Worm (Caenorhabditis elegans): Measurements from ENCODE around the gene tni-1.

tni-1 gene

DNA sequence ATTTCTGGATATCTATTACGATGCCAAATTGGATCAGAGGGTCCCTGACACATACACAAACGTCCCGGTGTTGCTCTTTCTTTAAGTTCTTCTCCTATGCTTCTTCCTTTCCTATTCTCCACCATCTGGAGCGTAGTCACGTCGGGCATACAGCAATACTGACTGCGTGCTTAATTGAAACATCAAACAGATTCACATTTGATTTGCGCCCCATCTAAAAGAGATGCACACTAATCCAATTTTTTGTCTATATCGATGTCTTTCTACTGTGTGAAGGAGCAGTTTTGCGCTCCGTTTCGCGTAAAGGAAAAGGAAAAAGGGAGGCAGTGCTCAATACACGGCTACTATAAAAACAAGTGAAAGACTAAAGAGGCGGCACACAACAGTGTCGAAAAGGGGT is 48.6 kb downstream of the tni-1 start:
- no peak for TF ChIP-seq ztf-11 (tag; optimal IDR thresholded peaks at IDR 0.05)
- TF ChIP-seq unc-130 (GFP tag; optimal IDR thresholded peaks at IDR 0.05), result no peak
- no peak for TF ChIP-seq arid-1 (GFP tag; conservative IDR thresholded peaks at IDR 0.05)
- no peak for TF ChIP-seq nhr-41 (GFP tag; IDR thresholded peaks at IDR 0.05)
- TF ChIP-seq ZK546.5 (tag; optimal IDR thresholded peaks at IDR 0.05), result no peak
- TF ChIP-seq jun-1 (tag; optimal IDR thresholded peaks at IDR 0.05), result no peak
- TF ChIP-seq lsy-2 (tag; optimal IDR thresholded peaks at IDR 0.05), result no peak
- TF ChIP-seq ceh-44 (GFP tag; IDR thresholded peaks at IDR 0.05), result no peak
- TF ChIP-seq ceh-82 (tag; optimal IDR thresholded peaks at IDR 0.05), result no peak
- TF ChIP-seq lin-29 (GFP tag; IDR thresholded peaks at IDR 0.05), result no peak
- no peak for TF ChIP-seq aha-1 (tag)
- no peak for TF ChIP-seq nhr-77 (tag; optimal IDR thresholded peaks at IDR 0.05)
- no peak for TF ChIP-seq nhr-237 (tag; optimal IDR thresholded peaks at IDR 0.05)
- TF ChIP-seq nhr-11 (tag; optimal IDR thresholded peaks at IDR 0.05), result no peak
- no peak for TF ChIP-seq unc-62 (GFP tag; optimal IDR thresholded peaks at IDR 0.05 in 1 of 2)
- TF ChIP-seq unc-62 (tag; optimal IDR thresholded peaks at IDR 0.05), result no peak
- no peak for TF ChIP-seq lin-1 (GFP tag; IDR thresholded peaks at IDR 0.05)
- TF ChIP-seq nhr-6 (tag; optimal IDR thresholded peaks at IDR 0.05), result no peak
- no peak for TF ChIP-seq gei-8 (GFP tag; optimal IDR thresholded peaks at IDR 0.05)

DNA sequence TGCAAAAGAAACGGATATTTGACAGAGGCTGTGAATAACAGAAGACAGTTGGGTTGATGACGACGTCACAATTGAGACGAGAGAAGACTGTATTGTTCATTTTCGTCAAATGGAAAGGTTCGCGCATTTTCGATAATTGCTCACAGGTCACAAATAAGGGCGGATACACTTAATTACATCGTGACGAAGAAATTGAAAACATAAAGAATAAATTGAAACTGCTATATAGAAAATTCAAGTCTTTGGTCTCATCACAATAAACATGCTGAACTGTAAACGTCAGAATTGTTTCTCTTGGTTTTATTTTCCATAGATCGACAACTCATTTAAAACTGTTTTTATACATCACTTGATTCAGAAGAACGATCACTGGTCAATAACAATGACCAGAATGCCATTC is 50.4 kb downstream of the tni-1 start, which contains the start of gene ZK455.5:
TSS of gene ZK455.5 (minus strand) at position 101 of the 400 bp plus-strand sequence.
- TF ChIP-seq vab-7 (GFP tag; IDR thresholded peaks at IDR 0.05) (no peak), cey-2 (tag; optimal IDR thresholded peaks at IDR 0.05; ENCODE audit: borderline replicate concordance, insufficient read depth) (no peak), jun-1 (tag; optimal IDR thresholded peaks at IDR 0.05) (no peak), arid-1 (GFP tag; conservative IDR thresholded peaks at IDR 0.05) (no peak), ztf-7 (tag; optimal IDR thresholded peaks at IDR 0.05) (no peak), R02D3.7 (tag; optimal IDR thresholded peaks at IDR 0.05) (no peak), T26A8.4 (GFP tag; IDR thresholded peaks at IDR 0.05) (no peak), ceh-44 (GFP tag; IDR thresholded peaks at IDR 0.05) (no peak), mdl-1 (tag; optimal IDR thresholded peaks at IDR 0.05) (no peak), egl-27 (tag; optimal IDR thresholded peaks at IDR 0.05) (no peak), hlh-30 (tag; optimal IDR thresholded peaks at IDR 0.05; ENCODE audit: insufficient read depth) (no peak), ZK546.5 (tag; optimal IDR thresholded peaks at IDR 0.05) (no peak), zag-1 (tag; optimal IDR thresholded peaks at IDR 0.05) (no peak), unc-130 (GFP tag; optimal IDR thresholded peaks at IDR 0.05) (no peak), lin-29 (GFP tag; IDR thresholded peaks at IDR 0.05) (no peak), attf-4 (tag; optimal IDR thresholded peaks at IDR 0.05) (no peak), mxl-3 (GFP tag; optimal IDR thresholded peaks at IDR 0.05) (no peak), ceh-82 (tag; optimal IDR thresholded peaks at IDR 0.05) (no peak)
